Worm (Caenorhabditis elegans) whole organism, L4 larva: ENCODE results near the gene cec-3.

Experiments used
- F10B5.3 ChIP-seq: sonication (generic microtip); optimal IDR thresholded peaks from 2 replicates; lab custom pipeline; 2016; ENCODE audit warnings: mild to moderate bottlenecking, missing genetic modification characterization, missing compliant biosample characterization
- F26F4.8 ChIP-seq: fragments of 200-800 bp; sonication (Bioruptor generic); conservative IDR thresholded peaks from 2 replicates; pipeline ENCODE4 v1.3.6; 2022; ENCODE audit warnings: missing genetic modification characterization, missing compliant biosample characterization
- F49E8.2 ChIP-seq: sonication (generic microtip); optimal IDR thresholded peaks from 2 replicates; lab custom pipeline; 2016; ENCODE audit warnings: missing compliant biosample characterization, mild to moderate bottlenecking, missing genetic modification characterization, borderline replicate concordance
- T20F7.1 ChIP-seq: fragments of 200-800 bp; sonication (Bioruptor generic); optimal IDR thresholded peaks from 2 replicates; lab custom pipeline; 2018; ENCODE audit warnings: mild to moderate bottlenecking, missing genetic modification characterization, missing compliant biosample characterization
- Y5F2A.4 ChIP-seq: fragments of 200-800 bp; sonication (Bioruptor generic); optimal IDR thresholded peaks from 2 replicates; lab custom pipeline; 2018; ENCODE audit warnings: mild to moderate bottlenecking, missing genetic modification characterization, missing compliant biosample characterization
- ZK546.5 ChIP-seq, 2 experiments: sonication (generic microtip); optimal IDR thresholded peaks; 2 replicates each; lab custom pipeline; 2017; ENCODE audit warnings: missing biosample characterization in 2 of 2, missing genetic modification characterization in 2 of 2
- ama-1 ChIP-seq: fragments of 150-350 bp; optimal IDR thresholded peaks from 2 replicates; lab custom pipeline; 2014; ENCODE audit warnings: inconsistent platforms, mixed read lengths
- arid-1 ChIP-seq: fragments of 200-800 bp; sonication (Bioruptor generic); conservative IDR thresholded peaks from 2 replicates; pipeline ENCODE4 v1.3.6; 2022; ENCODE audit warnings: missing genetic modification reagents, missing genetic modification characterization, missing compliant biosample characterization
- ceh-20 ChIP-seq: fragments of 200-800 bp; sonication (Bioruptor generic); IDR thresholded peaks from 2 replicates; pipeline ENCODE4 v1.3.6; 2022; ENCODE audit warnings: missing genetic modification reagents, missing genetic modification characterization, missing compliant biosample characterization
- ceh-62 ChIP-seq: sonication (generic microtip); optimal IDR thresholded peaks from 2 replicates; lab custom pipeline; 2017; ENCODE audit warnings: missing biosample characterization, missing genetic modification characterization
- daf-19 ChIP-seq: fragments of 200-800 bp; sonication (Bioruptor generic); conservative IDR thresholded peaks from 2 replicates; pipeline ENCODE4 v1.3.6; 2022; ENCODE audit warnings: missing genetic modification characterization, missing compliant biosample characterization
- dpl-1 ChIP-seq: fragments of 150-350 bp; optimal IDR thresholded peaks from 2 replicates; lab custom pipeline; 2014; ENCODE audit warnings: missing biosample characterization, missing genetic modification reagents, missing genetic modification characterization
- dve-1 ChIP-seq: sonication (generic microtip); optimal IDR thresholded peaks from 2 replicates; lab custom pipeline; 2017; ENCODE audit warnings: antibody characterized with exemption, mild to moderate bottlenecking, missing genetic modification characterization, missing compliant biosample characterization; ENCODE audit not compliant: insufficient read depth
- fkh-10 ChIP-seq: fragments of 150-350 bp; optimal IDR thresholded peaks from 2 replicates; lab custom pipeline; 2014; ENCODE audit warnings: missing biosample characterization, missing genetic modification reagents, missing genetic modification characterization
- hif-1 ChIP-seq, 2 experiments: sonication (generic microtip); optimal IDR thresholded peaks; 2 replicates each; lab custom pipeline; 2016 to 2017; ENCODE audit warnings: missing compliant biosample characterization in 2 of 2, missing genetic modification characterization in 2 of 2, missing genetic modification reagents in 2 of 2, missing genotype in 2 of 2, mild to moderate bottlenecking in 1 of 2
- hlh-30 ChIP-seq: sonication (generic microtip); optimal IDR thresholded peaks from 2 replicates; lab custom pipeline; 2017; ENCODE audit warnings: antibody characterized with exemption, mild to moderate bottlenecking, missing genetic modification characterization, missing compliant biosample characterization; ENCODE audit not compliant: insufficient read depth
- hmg-1.1 ChIP-seq: fragments of 200-800 bp; sonication (Bioruptor generic); IDR thresholded peaks from 2 replicates; pipeline ENCODE4 v1.3.6; 2022; ENCODE audit warnings: missing genetic modification reagents, missing genetic modification characterization, missing compliant biosample characterization
- lin-29 ChIP-seq: fragments of 200-800 bp; sonication (Bioruptor generic); IDR thresholded peaks from 2 replicates; pipeline ENCODE4 v1.3.6; 2022; ENCODE audit warnings: missing genetic modification reagents, missing genetic modification characterization, missing compliant biosample characterization
- lin-39 ChIP-seq: fragments of 150-350 bp; optimal IDR thresholded peaks from 2 replicates; lab custom pipeline; 2014; ENCODE audit warnings: missing biosample characterization, missing genetic modification reagents, missing genetic modification characterization
- lsy-2 ChIP-seq, 2 experiments: fragments of 150-350 bp in 1 of 2; sonication (generic microtip) in 1 of 2; optimal IDR thresholded peaks; 2 replicates each; lab custom pipeline; 2014 to 2017; ENCODE audit warnings: missing biosample characterization in 2 of 2, missing genetic modification characterization in 2 of 2
- mdt-29 ChIP-seq: fragments of 200-800 bp; sonication (Bioruptor generic); IDR thresholded peaks from 2 replicates; pipeline ENCODE4 v1.3.6; 2022; ENCODE audit warnings: missing genetic modification reagents, missing genetic modification characterization, missing compliant biosample characterization
- mep-1 ChIP-seq: fragments of 150-350 bp; sonication (generic microtip); optimal IDR thresholded peaks from 3 replicates; lab custom pipeline; 2014; ENCODE audit warnings: missing biosample characterization, missing genetic modification characterization
- mes-2 ChIP-seq: sonication (generic microtip); optimal IDR thresholded peaks from 2 replicates; lab custom pipeline; 2016; ENCODE audit warnings: missing genotype, mild to moderate bottlenecking, missing genetic modification characterization, missing compliant biosample characterization; ENCODE audit not compliant: poor library complexity, severe bottlenecking
- mxl-2 ChIP-seq: fragments of 200-800 bp; sonication (Bioruptor generic); conservative IDR thresholded peaks from 2 replicates; pipeline ENCODE4 v1.3.6; 2022; ENCODE audit warnings: missing genetic modification reagents, missing genetic modification characterization, missing compliant biosample characterization
- nhr-102 ChIP-seq: sonication (generic microtip); optimal IDR thresholded peaks from 2 replicates; lab custom pipeline; 2016; ENCODE audit warnings: mild to moderate bottlenecking, missing genetic modification characterization, moderate library complexity, missing compliant biosample characterization
- nhr-11 ChIP-seq: fragments of 150-350 bp; optimal IDR thresholded peaks from 2 replicates; lab custom pipeline; 2014; ENCODE audit warnings: missing biosample characterization, missing genetic modification characterization
- nhr-28 ChIP-seq: fragments of 150-350 bp; optimal IDR thresholded peaks from 2 replicates; lab custom pipeline; 2014; ENCODE audit warnings: missing biosample characterization, missing genetic modification characterization
- nhr-77 ChIP-seq: fragments of 150-350 bp; optimal IDR thresholded peaks from 2 replicates; lab custom pipeline; 2014; ENCODE audit warnings: missing biosample characterization, missing genetic modification characterization
- pha-4 ChIP-seq, 2 experiments: fragments of 150-350 bp in 1 of 2; fragments of 200-800 bp in 1 of 2; sonication (Bioruptor generic) in 1 of 2; IDR thresholded peaks in 1 of 2; optimal IDR thresholded peaks in 1 of 2; 2 replicates each; pipeline versions ENCODE4 v1.3.6 to Lab custom; 2014 to 2022; ENCODE audit warnings: missing genetic modification characterization in 2 of 2, missing genetic modification reagents in 2 of 2, missing biosample characterization in 1 of 2, missing compliant biosample characterization in 1 of 2
- php-3 ChIP-seq: fragments of 200-800 bp; sonication (Bioruptor generic); IDR thresholded peaks from 2 replicates; pipeline ENCODE4 v1.3.6; 2022; ENCODE audit warnings: missing genetic modification reagents, missing genetic modification characterization, missing compliant biosample characterization
- rbr-2 ChIP-seq: sonication (generic microtip); optimal IDR thresholded peaks from 2 replicates; lab custom pipeline; 2016; ENCODE audit warnings: missing genotype, missing genetic modification characterization, missing compliant biosample characterization
- saeg-2 ChIP-seq: fragments of 200-800 bp; sonication (Bioruptor generic); IDR thresholded peaks from 2 replicates; pipeline ENCODE4 v1.3.6; 2022; ENCODE audit warnings: missing genetic modification reagents, missing genetic modification characterization, missing compliant biosample characterization
- set-16 ChIP-seq: fragments of 200-800 bp; sonication (Bioruptor generic); IDR thresholded peaks from 2 replicates; pipeline ENCODE4 v1.3.6; 2022; ENCODE audit warnings: missing genetic modification reagents, missing genetic modification characterization, missing compliant biosample characterization
- snpc-1.2 ChIP-seq: fragments of 200-800 bp; sonication (Bioruptor generic); IDR thresholded peaks from 2 replicates; pipeline ENCODE4 v1.3.6; 2022; ENCODE audit warnings: missing genetic modification reagents, missing genetic modification characterization, missing compliant biosample characterization
- zag-1 ChIP-seq: fragments of 150-350 bp; optimal IDR thresholded peaks from 2 replicates; lab custom pipeline; 2014; ENCODE audit warnings: missing biosample characterization, missing genetic modification characterization
- zip-11 ChIP-seq: fragments of 200-800 bp; sonication (Bioruptor generic); IDR thresholded peaks from 2 replicates; pipeline ENCODE4 v1.3.6; 2022; ENCODE audit warnings: missing genetic modification characterization, missing compliant biosample characterization
- ztf-11 ChIP-seq: fragments of 150-350 bp; optimal IDR thresholded peaks from 2 replicates; lab custom pipeline; 2014; ENCODE audit warnings: missing biosample characterization, missing genetic modification characterization

The cec-3 gene

DNA sequence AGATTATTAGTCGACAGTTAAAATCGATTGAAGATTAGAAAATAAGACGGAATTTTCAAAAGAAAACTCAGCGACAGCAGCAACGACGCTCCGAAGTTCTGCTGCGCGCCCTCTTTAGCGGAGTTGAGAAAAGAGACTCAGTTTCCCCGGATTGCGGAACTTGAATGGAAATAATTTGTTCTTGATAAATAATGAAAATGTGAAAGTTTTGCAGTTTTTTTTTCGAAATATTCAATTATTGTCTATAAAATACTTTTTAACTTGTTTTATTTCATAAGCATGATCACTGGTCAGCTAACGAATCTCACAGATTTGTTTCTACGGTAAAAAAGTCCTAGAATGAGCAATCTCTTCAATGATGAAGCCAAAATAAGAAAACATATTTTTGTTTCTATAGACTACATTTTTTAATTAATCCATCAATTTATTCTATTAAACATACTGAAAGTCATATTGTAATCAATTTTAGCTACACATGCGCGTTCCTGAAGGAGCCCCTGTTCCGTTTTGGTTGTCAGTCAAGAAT lies at the start of gene cec-3, which contains the start of gene T09A5.15:
Gene cec-3 (minus strand): TSS at position 116 of the 526 bp plus-strand sequence.
Gene T09A5.15 (plus strand): TSS at position 476 of the 526 bp plus-strand sequence.
- TF ChIP-seq nhr-28, result peak; percentile 26
- peak; percentile 4 for TF ChIP-seq hlh-30
- no peak for TF ChIP-seq ZK546.5 (tag; optimal IDR thresholded peaks at IDR 0.05; lab: Kevin White, UChicago)
- TF ChIP-seq F26F4.8 (GFP tag; lab: Robert Waterston, UW), result no peak
- TF ChIP-seq dpl-1 (GFP tag; lab: Kevin White, UChicago), result peak; percentile 52
- TF ChIP-seq F49E8.2 (tag; lab: Kevin White, UChicago), result no peak
- peak; percentile 33 for TF ChIP-seq mep-1 (tag; lab: Kevin White, UChicago)
- peak in 1 of 2 experiments; percentile 66 for TF ChIP-seq hif-1 (tag; optimal IDR thresholded peaks at IDR 0.05; lab: Kevin White, UChicago)
- TF ChIP-seq nhr-77 (tag; lab: Kevin White, UChicago), result no peak
- no peak for TF ChIP-seq Y5F2A.4 (GFP tag; lab: Kevin White, UChicago)
- peak; percentile 28 for TF ChIP-seq rbr-2 (tag; lab: Kevin White, UChicago)
- TF ChIP-seq php-3 (GFP tag; lab: Robert Waterston, UW), result no peak
- TF ChIP-seq lsy-2 (tag; optimal IDR thresholded peaks at IDR 0.05; lab: Kevin White, UChicago), result peak in 1 of 2 experiments; percentile 66
- TF ChIP-seq mes-2 (tag; lab: Kevin White, UChicago), result peak; percentile 62
- TF ChIP-seq ama-1 (lab: Kevin White, UChicago), result no peak
- TF ChIP-seq dve-1 (tag; lab: Kevin White, UChicago), result peak; percentile 28
- no peak for TF ChIP-seq zip-11 (GFP tag; lab: Robert Waterston, UW)
- no peak for TF ChIP-seq F10B5.3 (tag; lab: Kevin White, UChicago)
- peak; percentile 98 for TF ChIP-seq T20F7.1 (GFP tag; lab: Kevin White, UChicago)
- TF ChIP-seq zag-1 (tag; lab: Kevin White, UChicago), result no peak

DNA sequence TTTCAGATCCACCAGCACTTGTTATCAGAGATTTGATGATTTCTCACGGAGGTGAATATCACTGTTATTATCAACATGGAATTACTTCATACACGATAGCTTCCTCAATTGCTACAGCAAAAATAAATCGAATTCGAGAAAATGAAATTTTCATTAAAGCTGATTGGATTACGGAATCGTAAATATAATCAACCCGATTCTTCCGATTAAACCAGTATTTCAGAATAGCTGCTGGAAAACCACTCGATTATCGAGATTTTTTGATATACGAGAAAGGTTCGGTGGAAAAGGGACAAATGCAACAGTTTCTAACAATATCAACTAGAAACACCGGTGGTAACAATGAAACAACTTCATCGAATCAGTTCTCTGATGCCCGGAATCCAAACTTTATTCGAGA lies 44.6 kb upstream of the cec-3 start:
- TF ChIP-seq mep-1 (tag; lab: Kevin White, UChicago) (no peak), set-16 (GFP tag; lab: Robert Waterston, UW) (no peak), snpc-1.2 (GFP tag; lab: Robert Waterston, UW) (no peak), nhr-11 (no peak), ceh-62 (no peak), fkh-10 (GFP tag; lab: Kevin White, UChicago) (no peak), ceh-20 (GFP tag; lab: Robert Waterston, UW) (no peak), saeg-2 (GFP tag; lab: Robert Waterston, UW) (no peak), arid-1 (GFP tag; lab: Robert Waterston, UW) (no peak), mxl-2 (GFP tag; lab: Robert Waterston, UW) (no peak), nhr-102 (tag; lab: Kevin White, UChicago) (no peak), ztf-11 (tag; lab: Kevin White, UChicago) (no peak), mdt-29 (GFP tag; lab: Robert Waterston, UW) (no peak), hmg-1.1 (GFP tag; lab: Robert Waterston, UW) (no peak), hlh-30 (no peak), pha-4 (GFP tag; IDR thresholded peaks at IDR 0.05; lab: Robert Waterston, UW) (no peak), pha-4 (tag; optimal IDR thresholded peaks at IDR 0.05; lab: Kevin White, UChicago) (no peak), lin-39 (tag; lab: Kevin White, UChicago) (no peak), dpl-1 (GFP tag; lab: Kevin White, UChicago) (no peak), daf-19 (no peak), lin-29 (GFP tag; lab: Robert Waterston, UW) (no peak)
